Worm (Caenorhabditis elegans): Measurements from ENCODE around the gene C08F11.10.
"Not testable (repeated sequence)": the region's sequence is repeated elsewhere in the genome, so short reads cannot be mapped to it uniquely, and the experiment has no call there.

C08F11.10 gene

ce11 chrIV:13665073-13665472, 16.0 kb upstream of the C08F11.10 start:
- TF ChIP-seq swsn-7 (tag; optimal IDR thresholded peaks at IDR 0.05): no peak
- TF ChIP-seq skn-1 (tag; optimal IDR thresholded peaks at IDR 0.05): no peak
- no peak for TF ChIP-seq snpc-4 (tag; optimal IDR thresholded peaks at IDR 0.05)
- no peak for TF ChIP-seq rnt-1 (tag; optimal IDR thresholded peaks at IDR 0.05)
- no peak for TF ChIP-seq elt-3 (tag; optimal IDR thresholded peaks at IDR 0.05)
- TF ChIP-seq sptf-1 (tag; optimal IDR thresholded peaks at IDR 0.05): no peak
- no peak for TF ChIP-seq aly-2 (tag; optimal IDR thresholded peaks at IDR 0.05)
- TF ChIP-seq ceh-63 (GFP tag; optimal IDR thresholded peaks at IDR 0.05): no peak
- TF ChIP-seq nhr-84 (tag; optimal IDR thresholded peaks at IDR 0.05): no peak
- TF ChIP-seq nhr-237 (tag; optimal IDR thresholded peaks at IDR 0.05): no peak
- TF ChIP-seq C04F5.9 (tag; optimal IDR thresholded peaks at IDR 0.05): no peak
- TF ChIP-seq C34B4.2 (tag; optimal IDR thresholded peaks at IDR 0.05): no peak
- no peak for TF ChIP-seq mab-9 (GFP tag; IDR thresholded peaks at IDR 0.05)
- TF ChIP-seq nhr-71 (tag; optimal IDR thresholded peaks at IDR 0.05): no peak
- no peak for TF ChIP-seq ces-1 (GFP tag; optimal IDR thresholded peaks at IDR 0.05)
- no peak for TF ChIP-seq nhr-19 (GFP tag; conservative IDR thresholded peaks at IDR 0.05)

DNA sequence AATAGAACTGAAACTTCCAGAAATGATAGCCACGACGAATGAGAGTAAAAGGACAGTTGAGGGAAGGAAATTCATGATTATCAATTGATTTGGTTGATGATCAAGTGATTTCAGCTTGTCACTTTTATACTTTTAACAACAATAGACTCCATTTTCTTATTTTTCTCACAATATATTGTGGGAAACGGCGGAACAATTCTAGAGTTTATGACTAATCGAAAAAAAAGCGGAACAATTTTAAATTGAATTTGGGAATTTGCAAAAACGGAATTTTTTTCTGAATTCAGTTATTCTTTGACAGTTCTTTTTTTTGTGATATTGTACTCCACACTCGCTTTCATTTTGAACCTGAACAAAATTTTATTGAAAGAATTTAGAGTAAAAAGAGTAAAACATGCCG, 15.1 kb upstream of the C08F11.10 start, which contains the start of gene Y45F10C.4:
Gene Y45F10C.4 (minus strand): TSS at position 101 of the 400 bp plus-strand sequence.
- TF ChIP-seq skn-1 (tag; optimal IDR thresholded peaks at IDR 0.05) (no peak), nhr-84 (tag; optimal IDR thresholded peaks at IDR 0.05) (no peak), ceh-8 (GFP tag; optimal IDR thresholded peaks at IDR 0.05) (no peak), zag-1 (tag; optimal IDR thresholded peaks at IDR 0.05) (no peak), nhr-85 (tag) (no peak), egl-27 (tag; optimal IDR thresholded peaks at IDR 0.05) (no peak), unc-86 (tag; optimal IDR thresholded peaks at IDR 0.05) (no peak), unc-98 (GFP tag; IDR thresholded peaks at IDR 0.05) (no peak), lin-39 (tag; optimal IDR thresholded peaks at IDR 0.05) (no peak), nhr-47 (tag; optimal IDR thresholded peaks at IDR 0.05) (no peak), nhr-90 (tag; optimal IDR thresholded peaks at IDR 0.05; ENCODE audit: poor library complexity) (no peak), mab-9 (GFP tag; IDR thresholded peaks at IDR 0.05) (no peak), fkh-4 (tag; optimal IDR thresholded peaks at IDR 0.05; ENCODE audit: borderline replicate concordance) (no peak), ceh-82 (tag; optimal IDR thresholded peaks at IDR 0.05) (no peak)

ce11 chrIV:13662570-13662969, 13.5 kb upstream of the C08F11.10 start, which contains the start of gene Y45F10C.2:
Gene Y45F10C.2 (minus strand): TSS chrIV:13662670.
- TF ChIP-seq mab-9 (GFP tag; IDR thresholded peaks at IDR 0.05); swsn-7 (tag; optimal IDR thresholded peaks at IDR 0.05); Y116A8C.19 (tag; optimal IDR thresholded peaks at IDR 0.05; ENCODE audit: borderline replicate concordance): not testable (repeated sequence)

ce11 chrIV:13659449-13659848, 10.4 kb upstream of the C08F11.10 start, which contains the start of gene Y45F10C.1:
Gene Y45F10C.1 (minus strand): TSS chrIV:13659549.
- TF ChIP-seq skn-1 (tag; optimal IDR thresholded peaks at IDR 0.05); ama-1 (optimal IDR thresholded peaks at IDR 0.05); hlh-4 (tag; optimal IDR thresholded peaks at IDR 0.05): not testable (repeated sequence)

DNA sequence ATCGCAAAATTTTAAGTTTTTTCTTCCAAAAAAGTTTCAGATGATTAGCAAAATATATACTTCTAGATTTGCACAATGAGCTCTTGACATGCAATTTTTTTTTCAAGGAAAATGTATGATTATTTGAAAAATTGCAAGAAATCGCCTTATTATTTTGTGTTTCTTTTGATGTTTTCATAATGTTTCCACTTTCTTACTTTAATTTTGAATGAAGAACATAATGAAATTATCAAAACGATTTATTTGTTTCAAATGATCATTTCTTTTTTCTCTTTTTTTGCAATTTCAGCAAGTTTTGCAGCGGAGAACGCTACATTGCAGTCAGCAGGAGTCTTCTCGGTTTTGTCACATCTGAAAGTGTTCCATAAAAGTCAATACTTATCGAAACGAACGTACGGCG, 3.0 kb upstream of the C08F11.10 start, which contains the start of gene Y45F10C.6:
Gene Y45F10C.6 (plus strand): TSS at position 301 of the 400 bp plus-strand sequence.
- TF ChIP-seq pax-3, nhr-77, C04F5.9 (tag; optimal IDR thresholded peaks at IDR 0.05): not testable (repeated sequence)

DNA sequence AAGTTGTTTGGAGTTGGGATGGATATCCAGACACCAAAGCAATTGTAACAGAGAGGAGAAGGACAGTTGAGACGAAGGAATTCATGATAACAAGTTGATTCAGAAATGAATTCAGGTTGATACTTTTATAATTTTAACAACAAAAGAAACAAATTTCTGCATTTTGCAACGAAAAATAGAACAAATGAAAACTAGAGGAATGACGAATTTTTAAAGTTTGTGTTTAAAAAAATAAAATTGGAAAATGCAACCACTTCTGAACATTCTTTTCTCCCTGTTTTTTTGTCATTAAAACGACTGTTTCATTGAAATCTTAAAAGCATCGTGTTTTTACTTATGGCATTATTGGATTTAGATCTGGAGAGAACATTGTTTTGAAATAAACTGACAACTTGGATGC, 2.4 kb upstream of the C08F11.10 start, which contains the start of gene C08F11.12:
Gene C08F11.12 (minus strand): TSS at position 101 of the 400 bp plus-strand sequence.
- TF ChIP-seq dpl-1 (GFP tag; optimal IDR thresholded peaks at IDR 0.05); nhr-85 (tag); fkh-4 (tag; optimal IDR thresholded peaks at IDR 0.05; ENCODE audit: borderline replicate concordance): not testable (repeated sequence)
